Worm (Caenorhabditis elegans): Measurements from ENCODE around the gene F09C8.2.

DNA sequence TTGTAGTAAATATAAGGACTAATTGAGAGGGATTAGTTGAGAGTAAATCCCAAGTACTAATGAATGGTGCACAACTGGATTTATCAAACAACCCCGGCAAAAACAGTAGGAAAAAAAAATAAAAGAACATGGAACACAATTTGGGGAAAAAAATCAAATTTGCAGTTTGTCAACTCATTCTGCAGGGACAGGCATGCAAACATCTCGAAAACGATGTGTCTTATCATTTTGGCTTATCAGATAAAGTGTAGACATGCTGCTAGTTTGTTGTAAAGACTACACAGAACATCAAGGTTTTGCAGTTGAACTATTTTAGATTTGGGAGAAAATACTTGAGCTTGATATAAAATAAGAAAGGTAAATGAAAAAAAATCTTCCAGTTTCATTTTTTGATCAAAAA, 6.9 kb upstream of the F09C8.2 start:
- no peak for TF ChIP-seq ama-1 (optimal IDR thresholded peaks at IDR 0.05)
- no peak for TF ChIP-seq sptf-1 (tag; optimal IDR thresholded peaks at IDR 0.05)
- TF ChIP-seq unc-62 (GFP tag; optimal IDR thresholded peaks at IDR 0.05) = no peak
- no peak for TF ChIP-seq nhr-11 (tag; optimal IDR thresholded peaks at IDR 0.05)
- no peak for TF ChIP-seq C34B4.2 (tag; optimal IDR thresholded peaks at IDR 0.05)
- no peak for TF ChIP-seq rnt-1 (tag; optimal IDR thresholded peaks at IDR 0.05)
- no peak for TF ChIP-seq blmp-1 (tag; optimal IDR thresholded peaks at IDR 0.05)
- no peak for TF ChIP-seq lin-39 (tag; optimal IDR thresholded peaks at IDR 0.05)
- no peak for TF ChIP-seq lin-15B (tag; optimal IDR thresholded peaks at IDR 0.05)
- no peak for TF ChIP-seq dpl-1 (GFP tag; optimal IDR thresholded peaks at IDR 0.05)
- TF ChIP-seq nhr-19 (GFP tag; conservative IDR thresholded peaks at IDR 0.05) = no peak
- no peak for TF ChIP-seq alr-1 (tag; optimal IDR thresholded peaks at IDR 0.05; ENCODE audit: borderline replicate concordance)
- TF ChIP-seq pqm-1 (tag; optimal IDR thresholded peaks at IDR 0.05) = no peak
- TF ChIP-seq aly-2 (tag; optimal IDR thresholded peaks at IDR 0.05) = no peak

Data from whole organism, L1 larva.